Worm (Caenorhabditis elegans) whole organism, L1 larva: Measurements from ENCODE around the gene R144.12.

Experiments used
- C34B4.2 ChIP-seq: sonication (generic microtip); optimal IDR thresholded peaks from 2 replicates; lab custom pipeline; 2017; ENCODE audit warnings: mild to moderate bottlenecking, missing genetic modification characterization, missing compliant biosample characterization
- Y116A8C.19 ChIP-seq: sonication (generic microtip); optimal IDR thresholded peaks from 2 replicates; lab custom pipeline; 2016; ENCODE audit warnings: missing compliant biosample characterization, missing genetic modification characterization, borderline replicate concordance
- aly-2 ChIP-seq: fragments of 150-350 bp; optimal IDR thresholded peaks from 2 replicates; lab custom pipeline; 2014; ENCODE audit warnings: missing biosample characterization, missing genetic modification characterization
- blmp-1 ChIP-seq: fragments of 150-350 bp; optimal IDR thresholded peaks from 2 replicates; lab custom pipeline; 2014; ENCODE audit warnings: missing biosample characterization, missing genetic modification characterization
- ceh-63 ChIP-seq: fragments of 200-800 bp; sonication (Bioruptor generic); optimal IDR thresholded peaks from 2 replicates; lab custom pipeline; 2018; ENCODE audit warnings: mild to moderate bottlenecking, missing genetic modification characterization, missing compliant biosample characterization
- ceh-82 ChIP-seq, 3 experiments: fragments of 150-350 bp in 1 of 3; sonication (generic microtip) in 2 of 3; optimal IDR thresholded peaks; 2 replicates each; lab custom pipeline; 2014 to 2017; ENCODE audit warnings: missing biosample characterization in 3 of 3, missing genetic modification characterization in 3 of 3
- ceh-88 ChIP-seq: fragments of 200-800 bp; sonication (Bioruptor generic); IDR thresholded peaks from 2 replicates; pipeline ENCODE4 v1.3.6; 2022; ENCODE audit warnings: missing genetic modification characterization, missing compliant biosample characterization
- ces-1 ChIP-seq: fragments of 150-350 bp; optimal IDR thresholded peaks from 2 replicates; lab custom pipeline; 2014; ENCODE audit warnings: missing biosample characterization, missing genetic modification reagents, missing genetic modification characterization
- dsc-1 ChIP-seq: sonication (generic microtip); optimal IDR thresholded peaks from 2 replicates; lab custom pipeline; 2016; ENCODE audit warnings: mild to moderate bottlenecking, missing genetic modification characterization, missing compliant biosample characterization
- egl-27 ChIP-seq, 2 experiments: fragments of 150-350 bp in 1 of 2; sonication (generic microtip); optimal IDR thresholded peaks; 3 replicates each; lab custom pipeline; 2017 to 2018; ENCODE audit warnings: missing biosample characterization in 2 of 2, missing genetic modification characterization in 2 of 2, missing genetic modification reagents in 2 of 2
- elt-3 ChIP-seq, 6 experiments: fragments of 150-350 bp in 1 of 6; sonication (generic microtip); optimal IDR thresholded peaks; 2 replicates each; lab custom pipeline; 2017 to 2018; ENCODE audit warnings: missing biosample characterization in 6 of 6, missing genetic modification characterization in 6 of 6, inconsistent platforms in 1 of 6
- fkh-10 ChIP-seq: sonication (generic microtip); optimal IDR thresholded peaks from 2 replicates; lab custom pipeline; 2017; ENCODE audit warnings: missing biosample characterization, missing genetic modification reagents, missing genetic modification characterization
- fkh-8 ChIP-seq: sonication (generic microtip); optimal IDR thresholded peaks from 2 replicates; lab custom pipeline; 2016; ENCODE audit warnings: mild to moderate bottlenecking, missing genetic modification characterization, missing compliant biosample characterization
- fos-1 ChIP-seq: fragments of 150-350 bp; optimal IDR thresholded peaks from 2 replicates; lab custom pipeline; 2014; ENCODE audit warnings: missing biosample characterization, missing genetic modification characterization
- grh-1 ChIP-seq: fragments of 200-800 bp; sonication (Bioruptor generic); IDR thresholded peaks from 2 replicates; pipeline ENCODE4 v1.3.6; 2022; ENCODE audit warnings: missing genetic modification reagents, missing genetic modification characterization, missing compliant biosample characterization
- hlh-17 ChIP-seq: fragments of 200-800 bp; sonication (Bioruptor generic); optimal IDR thresholded peaks from 2 replicates; lab custom pipeline; 2018; ENCODE audit warnings: missing genetic modification characterization, mild to moderate bottlenecking, missing compliant biosample characterization, moderate library complexity, borderline replicate concordance
- hlh-4 ChIP-seq: sonication (generic microtip); optimal IDR thresholded peaks from 2 replicates; lab custom pipeline; 2016; ENCODE audit warnings: mild to moderate bottlenecking, missing genetic modification characterization, missing compliant biosample characterization
- hpl-2 ChIP-seq: fragments of 150-350 bp; optimal IDR thresholded peaks from 2 replicates; lab custom pipeline; 2014; ENCODE audit warnings: missing biosample characterization, missing genetic modification reagents, missing genetic modification characterization
- jun-1 ChIP-seq: fragments of 150-350 bp; optimal IDR thresholded peaks from 2 replicates; lab custom pipeline; 2014; ENCODE audit warnings: missing biosample characterization, missing genetic modification reagents, missing genetic modification characterization
- lin-15B ChIP-seq: fragments of 150-350 bp; sonication (generic microtip); optimal IDR thresholded peaks from 3 replicates; lab custom pipeline; 2014; ENCODE audit warnings: missing biosample characterization, missing genetic modification characterization
- lin-35 ChIP-seq, 2 experiments: fragments of 150-350 bp; optimal IDR thresholded peaks; 2 replicates each; lab custom pipeline; 2014; ENCODE audit warnings: missing biosample characterization in 2 of 2, missing genetic modification characterization in 2 of 2, missing genetic modification reagents in 2 of 2
- lsy-2 ChIP-seq, 2 experiments: fragments of 150-350 bp; optimal IDR thresholded peaks; 2 replicates each; lab custom pipeline; 2014; ENCODE audit warnings: missing biosample characterization in 2 of 2, missing genetic modification characterization in 2 of 2
- mab-9 ChIP-seq: fragments of 200-800 bp; sonication (Bioruptor generic); IDR thresholded peaks from 2 replicates; pipeline ENCODE4 v1.3.6; 2022; ENCODE audit warnings: missing genetic modification reagents, missing genetic modification characterization, missing compliant biosample characterization
- mdl-1 ChIP-seq, 2 experiments: fragments of 150-350 bp; optimal IDR thresholded peaks; 2 replicates each; lab custom pipeline; 2014 to 2017; ENCODE audit warnings: missing biosample characterization in 2 of 2, missing genetic modification characterization in 2 of 2, inconsistent platforms in 1 of 2
- mef-2 ChIP-seq: fragments of 150-350 bp; optimal IDR thresholded peaks from 2 replicates; lab custom pipeline; 2014; ENCODE audit warnings: missing biosample characterization, missing genetic modification characterization
- nhr-19 ChIP-seq: fragments of 200-800 bp; sonication (Bioruptor generic); conservative IDR thresholded peaks from 2 replicates; pipeline ENCODE4 v1.3.6; 2022; ENCODE audit warnings: missing genetic modification characterization, missing compliant biosample characterization
- nhr-71 ChIP-seq: sonication (generic microtip); optimal IDR thresholded peaks from 2 replicates; lab custom pipeline; 2016; ENCODE audit warnings: mild to moderate bottlenecking, missing genetic modification characterization, moderate library complexity, missing compliant biosample characterization
- nhr-84 ChIP-seq: sonication (generic microtip); optimal IDR thresholded peaks from 2 replicates; lab custom pipeline; 2017; ENCODE audit warnings: missing biosample characterization, missing genetic modification characterization
- nhr-85 ChIP-seq: sonication (generic microtip); peaks from one replicate; lab custom pipeline; 2016; ENCODE audit warnings: missing genetic modification characterization, inconsistent platforms, missing compliant biosample characterization
- pag-3 ChIP-seq: sonication (generic microtip); optimal IDR thresholded peaks from 2 replicates; lab custom pipeline; 2017; ENCODE audit warnings: missing genetic modification characterization, mild to moderate bottlenecking, missing compliant biosample characterization, antibody characterized with exemption, borderline replicate concordance; ENCODE audit not compliant: insufficient read depth
- pax-3 ChIP-seq: fragments of 200-800 bp; sonication (Bioruptor generic); optimal IDR thresholded peaks from 2 replicates; lab custom pipeline; 2018; ENCODE audit warnings: mild to moderate bottlenecking, missing genetic modification characterization, moderate library complexity, missing compliant biosample characterization
- pqm-1 ChIP-seq: sonication (generic microtip); optimal IDR thresholded peaks from 3 replicates; lab custom pipeline; 2017; ENCODE audit warnings: missing biosample characterization, missing genetic modification characterization
- skn-1 ChIP-seq: fragments of 150-350 bp; optimal IDR thresholded peaks from 2 replicates; lab custom pipeline; 2014; ENCODE audit warnings: missing biosample characterization, missing genetic modification characterization
- snu-23 ChIP-seq: sonication (generic microtip); optimal IDR thresholded peaks from 2 replicates; lab custom pipeline; 2016; ENCODE audit warnings: missing genetic modification characterization, missing compliant biosample characterization
- sup-37 ChIP-seq: fragments of 200-800 bp; sonication (Bioruptor generic); optimal IDR thresholded peaks from 2 replicates; lab custom pipeline; 2018; ENCODE audit warnings: mild to moderate bottlenecking, missing genetic modification characterization, missing compliant biosample characterization
- tbx-2 ChIP-seq: sonication (generic microtip); optimal IDR thresholded peaks from 2 replicates; lab custom pipeline; 2016; ENCODE audit warnings: missing genetic modification characterization, missing compliant biosample characterization
- tlp-1 ChIP-seq: fragments of 150-350 bp; optimal IDR thresholded peaks from 2 replicates; lab custom pipeline; 2014; ENCODE audit warnings: missing biosample characterization, missing genetic modification characterization
- unc-130 ChIP-seq: fragments of 150-350 bp; optimal IDR thresholded peaks from 2 replicates; lab custom pipeline; 2017; ENCODE audit warnings: missing biosample characterization, missing genetic modification characterization, inconsistent platforms
- unc-30 ChIP-seq: sonication (generic microtip); optimal IDR thresholded peaks from 2 replicates; lab custom pipeline; 2017; ENCODE audit warnings: missing biosample characterization, missing genetic modification characterization
- unc-62 ChIP-seq: fragments of 150-350 bp; optimal IDR thresholded peaks from 2 replicates; lab custom pipeline; 2014; ENCODE audit warnings: missing biosample characterization, missing genetic modification reagents, missing genetic modification characterization
- unc-98 ChIP-seq: fragments of 200-800 bp; sonication (Bioruptor generic); IDR thresholded peaks from 2 replicates; pipeline ENCODE4 v1.3.6; 2022; ENCODE audit warnings: missing genetic modification characterization, missing compliant biosample characterization
- vab-15 ChIP-seq: sonication (generic microtip); optimal IDR thresholded peaks from 2 replicates; lab custom pipeline; 2017; ENCODE audit warnings: missing genotype, mild to moderate bottlenecking, missing genetic modification characterization, missing compliant biosample characterization
- xbp-1 ChIP-seq: sonication (generic microtip); optimal IDR thresholded peaks from 2 replicates; lab custom pipeline; 2016; ENCODE audit warnings: missing genetic modification characterization, missing compliant biosample characterization
- zag-1 ChIP-seq: fragments of 150-350 bp; optimal IDR thresholded peaks from 2 replicates; lab custom pipeline; 2014; ENCODE audit warnings: missing biosample characterization, missing genetic modification characterization
- ztf-11 ChIP-seq, 2 experiments: sonication (generic microtip); optimal IDR thresholded peaks; 2 replicates each; lab custom pipeline; 2016 to 2017; ENCODE audit warnings: missing genetic modification characterization in 2 of 2, missing biosample characterization in 1 of 2, missing compliant biosample characterization in 1 of 2

Gene R144.12

ce11 chrIII:5018116-5018689 lies 11.4 kb upstream of the R144.12 start, which contains the start of gene wip-1 (continued):
- TF ChIP-seq elt-3 (tag; optimal IDR thresholded peaks at IDR 0.05; lab: Kevin White, UChicago), result peak in 5 of 6 experiments; percentile 48 to 96 (median 90)
- TF ChIP-seq ztf-11 (tag; optimal IDR thresholded peaks at IDR 0.05; lab: Kevin White, UChicago), result peak in 1 of 2 experiments; percentile 95
- peak; percentile 97 for TF ChIP-seq grh-1 (GFP tag; lab: Robert Waterston, UW)
- TF ChIP-seq xbp-1 (tag; lab: Kevin White, UChicago), result peak; percentile 98
- TF ChIP-seq hlh-4 (tag; lab: Kevin White, UChicago), result no peak
- TF ChIP-seq tlp-1 (tag; lab: Kevin White, UChicago), result no peak
- peak; percentile 95 to 96 for TF ChIP-seq lin-35 (GFP tag; optimal IDR thresholded peaks at IDR 0.05; lab: Kevin White, UChicago)
- TF ChIP-seq unc-130, result peak; percentile 100
- peak; percentile 90 for TF ChIP-seq hpl-2 (GFP tag; lab: Kevin White, UChicago)
- peak; percentile 90 for TF ChIP-seq blmp-1
- peak; percentile 57 for TF ChIP-seq zag-1 (tag; lab: Kevin White, UChicago)
- peak; percentile 84 for TF ChIP-seq lin-15B
- peak; percentile 44 for TF ChIP-seq pag-3
- TF ChIP-seq ceh-88 (GFP tag; lab: Robert Waterston, UW), result peak; percentile 95
- no peak for TF ChIP-seq ces-1
- TF ChIP-seq hlh-17 (GFP tag; lab: Kevin White, UChicago), result no peak
- peak; percentile 89 for TF ChIP-seq mab-9 (GFP tag; lab: Robert Waterston, UW)
- peak; percentile 99 for TF ChIP-seq snu-23 (GFP tag; lab: Kevin White, UChicago)
- peak; percentile 97 for TF ChIP-seq lsy-2 (tag; optimal IDR thresholded peaks at IDR 0.05; lab: Kevin White, UChicago)
- TF ChIP-seq unc-98 (GFP tag; lab: Robert Waterston, UW), result peak; percentile 19; the same call in 1 of the 2 replicates
- no peak for TF ChIP-seq Y116A8C.19
- peak; percentile 99 for TF ChIP-seq nhr-71 (tag; lab: Kevin White, UChicago)
- TF ChIP-seq nhr-85 (tag; lab: Kevin White, UChicago), result peak; percentile 99
- peak; percentile 98 for TF ChIP-seq nhr-19 (GFP tag; lab: Robert Waterston, UW)
- TF ChIP-seq sup-37 (GFP tag; lab: Kevin White, UChicago), result peak; percentile 93
- TF ChIP-seq fkh-10 (GFP tag; lab: Kevin White, UChicago), result peak; percentile 95
- peak; percentile 88 for TF ChIP-seq aly-2 (tag; lab: Kevin White, UChicago)
- peak in 1 of 2 experiments; percentile 98 for TF ChIP-seq mdl-1 (tag; optimal IDR thresholded peaks at IDR 0.05; lab: Kevin White, UChicago)
- peak; percentile 37 for TF ChIP-seq pqm-1 (tag; lab: Kevin White, UChicago)
- TF ChIP-seq unc-30 (tag; lab: Kevin White, UChicago), result no peak
- TF ChIP-seq C34B4.2 (tag; lab: Kevin White, UChicago), result peak; percentile 34
- TF ChIP-seq jun-1 (tag; lab: Kevin White, UChicago), result peak; percentile 97
- peak; percentile 76 for TF ChIP-seq vab-15
- peak; percentile 92 for TF ChIP-seq mef-2
- peak; percentile 23 for TF ChIP-seq unc-62 (GFP tag; lab: Kevin White, UChicago)
- peak; percentile 94 for TF ChIP-seq skn-1
- peak; percentile 12 to 18 for TF ChIP-seq egl-27 (tag; optimal IDR thresholded peaks at IDR 0.05; lab: Kevin White, UChicago)
- TF ChIP-seq dsc-1 (tag; lab: Kevin White, UChicago), result peak; percentile 98
- TF ChIP-seq tbx-2, result peak; percentile 99

ce11 chrIII:5017550-5017949 lies 10.8 kb upstream of the R144.12 start, which contains the start of gene larp-1:
larp-1 (minus strand) TSS chrIII:5017650.
- TF ChIP-seq fos-1 (tag; lab: Kevin White, UChicago) (no peak), ztf-11 (tag; optimal IDR thresholded peaks at IDR 0.05; lab: Kevin White, UChicago) (no peak), C34B4.2 (tag; lab: Kevin White, UChicago) (no peak), pax-3 (tag; lab: Kevin White, UChicago) (no peak), jun-1 (tag; lab: Kevin White, UChicago) (no peak), blmp-1 (no peak), elt-3 (tag; optimal IDR thresholded peaks at IDR 0.05; lab: Kevin White, UChicago) (no peak), nhr-84 (tag; lab: Kevin White, UChicago) (no peak), ceh-82 (tag; optimal IDR thresholded peaks at IDR 0.05; lab: Kevin White, UChicago) (no peak), fkh-8 (tag; lab: Kevin White, UChicago) (no peak), fkh-10 (GFP tag; lab: Kevin White, UChicago) (no peak), ces-1 (no peak), hpl-2 (GFP tag; lab: Kevin White, UChicago) (no peak), ceh-63 (GFP tag; lab: Kevin White, UChicago) (no peak), pqm-1 (tag; lab: Kevin White, UChicago) (no peak)
